Fruit fly (Drosophila melanogaster): ENCODE results near the gene CG31068.

CG31068 gene

DNA sequence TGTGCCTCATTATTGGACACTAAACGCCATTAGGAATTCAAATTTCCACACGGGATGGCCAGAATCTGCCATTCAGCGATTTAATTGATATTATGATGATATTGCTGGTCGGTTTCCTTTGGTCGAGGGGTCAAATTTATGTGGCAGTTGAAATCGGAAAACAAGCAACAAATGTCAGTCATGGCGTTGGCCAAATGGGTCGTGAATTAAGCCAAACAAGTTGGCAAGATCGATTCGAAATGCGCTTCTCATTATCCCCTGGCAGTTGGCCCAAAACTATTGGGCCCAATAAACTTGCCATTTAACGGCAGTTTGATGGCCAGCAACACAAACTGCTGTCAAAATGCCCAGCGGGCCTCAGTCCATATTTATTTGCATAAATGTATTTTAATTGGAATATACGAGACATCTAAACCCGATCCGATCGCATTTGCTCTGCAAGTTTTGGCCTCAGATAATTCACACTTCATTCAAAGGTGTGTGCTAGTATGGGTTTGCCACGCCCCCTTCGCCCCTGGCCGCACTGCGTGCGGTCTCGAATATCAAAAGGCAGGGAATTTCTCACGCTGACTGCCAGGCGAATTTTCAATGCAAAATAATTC, 20.4 kb upstream of the CG31068 start:
- TF ChIP-seq fd96Ca (GFP tag; IDR thresholded peaks at IDR 0.05) (0 out of 3 replicates have a peak, but pooled peaks have one; percentile 18), gl (tag; optimal IDR thresholded peaks at IDR 0.05) (no peak)

DNA sequence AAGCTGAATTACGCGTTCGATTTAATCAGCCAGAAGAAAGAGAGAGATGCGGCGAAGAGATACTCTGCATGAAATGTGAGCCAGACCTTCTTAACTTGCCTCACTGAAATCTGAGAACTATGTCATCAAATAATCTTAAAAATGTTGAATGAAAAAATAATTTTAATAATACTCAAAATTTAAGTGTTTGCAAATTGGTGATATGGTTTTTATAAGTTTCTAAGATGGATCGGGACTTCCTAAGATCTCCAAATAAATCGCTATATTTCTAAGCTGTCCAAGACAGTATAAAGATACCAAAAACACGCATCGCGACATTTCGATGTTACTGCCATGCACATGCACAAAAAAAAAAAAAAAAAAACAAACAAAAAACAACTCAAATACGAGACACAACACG, 18.5 kb upstream of the CG31068 start:
- no peak for TF ChIP-seq Pif1B (GFP tag; optimal IDR thresholded peaks at IDR 0.05)
- peak; percentile 14 for TF ChIP-seq CG14655 (GFP tag; optimal IDR thresholded peaks at IDR 0.05)
- no peak for TF ChIP-seq rn (GFP tag; IDR thresholded peaks at IDR 0.05)
- no peak for TF ChIP-seq Ets98B (GFP tag; IDR thresholded peaks at IDR 0.05)
- TF ChIP-seq CG8301 (tag; optimal IDR thresholded peaks at IDR 0.05): no peak

DNA sequence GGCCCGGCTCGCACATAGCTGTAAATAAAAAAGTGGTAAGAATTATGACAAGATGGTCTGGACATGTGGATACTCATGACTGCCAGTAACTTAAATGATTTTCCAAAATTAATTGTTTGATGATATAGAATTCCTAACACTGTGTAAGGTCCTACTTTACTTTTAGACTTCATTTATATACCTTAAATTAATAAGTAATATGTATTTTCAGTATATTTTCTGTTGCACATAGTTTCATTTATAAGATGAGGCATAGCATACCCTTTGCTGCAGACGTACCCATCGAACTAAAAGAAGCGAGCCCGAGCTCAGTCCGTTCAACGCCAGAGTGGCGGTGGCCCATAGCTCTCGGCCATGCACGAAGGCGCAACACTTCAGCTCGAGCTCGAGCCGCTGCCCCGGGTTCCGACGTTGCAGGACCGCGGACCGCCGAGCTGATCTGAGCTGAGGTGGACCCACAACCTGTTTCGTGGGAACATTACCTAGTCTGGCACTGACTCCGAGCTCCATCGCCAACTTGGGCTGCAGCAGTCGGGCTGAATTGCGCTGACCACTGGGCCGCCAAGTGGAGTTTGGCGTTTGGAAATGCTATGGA, 15.9 kb upstream of the CG31068 start:
- TF ChIP-seq CG10348 (GFP tag; IDR thresholded peaks at IDR 0.05) (no peak), fd96Ca (GFP tag; IDR thresholded peaks at IDR 0.05) (no peak), CG8301 (tag; optimal IDR thresholded peaks at IDR 0.05) (peak; percentile 71), CG8159 (tag; optimal IDR thresholded peaks at IDR 0.05) (peak; percentile 79), EcR (GFP tag; optimal IDR thresholded peaks at IDR 0.05) (peak; percentile 46), rn (GFP tag; IDR thresholded peaks at IDR 0.05) (no peak), CG12605 (GFP tag; IDR thresholded peaks at IDR 0.05) (no peak), gl (tag; optimal IDR thresholded peaks at IDR 0.05) (no peak), D1 (tag; optimal IDR thresholded peaks at IDR 0.05) (peak; percentile 62), CG17806 (tag; optimal IDR thresholded peaks at IDR 0.05) (peak; percentile 77), CG4496 (GFP tag; IDR thresholded peaks at IDR 0.05) (0 out of 3 replicates have a peak, but pooled peaks have one; percentile 55), CG32121 (GFP tag; IDR thresholded peaks at IDR 0.05) (peak; percentile 61), Ets98B (GFP tag; IDR thresholded peaks at IDR 0.05) (no peak), Pif1A (GFP tag; optimal IDR thresholded peaks at IDR 0.05) (peak; percentile 62), Pif1B (GFP tag; optimal IDR thresholded peaks at IDR 0.05) (peak; percentile 47), CG14655 (GFP tag; optimal IDR thresholded peaks at IDR 0.05) (peak; percentile 80), Snoo (tag; optimal IDR thresholded peaks at IDR 0.05) (peak; percentile 68), CG13204 (GFP tag; optimal IDR thresholded peaks at IDR 0.05) (peak; percentile 90), CG9948 (tag; optimal IDR thresholded peaks at IDR 0.05) (peak; percentile 70), CG34367 (tag; optimal IDR thresholded peaks at IDR 0.05) (peak; percentile 63), CG15710 (tag; optimal IDR thresholded peaks at IDR 0.05) (peak; percentile 71)

DNA sequence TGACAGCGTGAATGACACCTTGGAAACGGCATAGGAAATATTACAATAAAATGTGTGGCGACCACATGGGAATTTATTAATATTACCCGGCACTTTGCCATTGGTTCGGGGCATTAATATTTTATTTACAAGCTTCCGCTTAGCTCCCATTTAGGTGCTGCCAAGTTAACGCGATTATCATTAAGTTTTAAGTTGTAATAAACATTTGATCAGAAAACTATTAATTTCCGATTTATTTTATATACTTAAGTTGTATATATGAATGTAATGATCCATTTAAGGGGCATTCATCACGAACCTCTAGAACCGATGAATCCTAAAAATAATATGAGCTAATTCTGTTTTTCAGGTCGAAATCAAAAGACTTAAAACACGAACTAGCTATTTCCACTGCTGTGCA, 15.2 kb upstream of the CG31068 start:
- TF ChIP-seq CG15710 (tag; optimal IDR thresholded peaks at IDR 0.05) (no peak), CG8159 (tag; optimal IDR thresholded peaks at IDR 0.05) (peak; percentile 8)

DNA sequence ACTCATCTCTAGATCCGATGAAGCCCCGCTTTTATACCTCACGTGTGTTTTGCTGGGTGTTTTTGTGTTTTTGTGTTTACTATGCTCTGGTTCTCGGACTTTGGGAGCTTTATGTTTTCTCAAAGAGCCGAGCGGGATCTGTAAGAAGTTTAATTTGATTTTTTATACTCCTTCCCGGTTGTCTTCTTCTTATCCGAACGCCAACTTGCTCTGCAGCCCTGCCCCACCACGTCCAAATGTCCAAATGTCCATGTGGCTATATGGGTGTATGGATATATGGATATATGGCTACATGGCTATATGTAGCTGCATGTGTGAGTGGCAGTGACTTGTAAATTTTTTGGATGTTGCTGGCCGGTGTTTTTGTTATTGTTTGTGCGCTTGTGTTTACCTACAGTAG, 14.7 kb upstream of the CG31068 start:
- TF ChIP-seq CG8159 (tag; optimal IDR thresholded peaks at IDR 0.05) (no peak), EcR (GFP tag; optimal IDR thresholded peaks at IDR 0.05) (peak; percentile 50), CG13204 (GFP tag; optimal IDR thresholded peaks at IDR 0.05) (peak; percentile 36)

DNA sequence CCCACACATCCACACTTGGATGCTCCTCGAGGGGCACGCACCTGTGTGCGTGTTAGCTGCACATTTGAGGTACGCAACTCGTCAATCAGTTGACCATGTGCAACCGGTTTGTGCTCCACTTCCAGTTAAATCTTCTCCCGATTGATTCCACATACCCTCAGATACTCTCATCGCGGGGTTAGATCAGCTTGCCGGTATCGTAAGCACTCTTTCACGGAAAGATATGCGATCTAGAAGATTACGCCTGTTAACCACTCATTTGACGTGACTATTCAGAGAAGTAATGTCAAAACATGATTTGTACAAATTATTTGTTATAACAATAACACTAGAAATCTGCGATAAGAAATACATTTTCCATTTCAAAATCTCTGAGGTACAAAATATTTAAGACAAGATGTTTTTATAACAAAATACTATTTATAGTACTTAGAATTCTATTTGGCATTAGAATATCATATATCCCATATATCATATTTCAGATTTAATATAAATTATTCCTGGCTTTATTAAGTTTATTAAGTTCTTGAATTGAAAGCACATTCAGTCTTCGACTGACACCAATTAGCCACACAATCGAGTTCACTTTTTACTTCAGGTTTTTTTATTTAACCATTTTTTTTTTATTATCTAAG, 12.6 kb upstream of the CG31068 start:
- TF ChIP-seq CG14655 (GFP tag; optimal IDR thresholded peaks at IDR 0.05) (peak; percentile 41), fd96Ca (GFP tag; IDR thresholded peaks at IDR 0.05) (no peak), CG8301 (tag; optimal IDR thresholded peaks at IDR 0.05) (peak; percentile 7)

DNA sequence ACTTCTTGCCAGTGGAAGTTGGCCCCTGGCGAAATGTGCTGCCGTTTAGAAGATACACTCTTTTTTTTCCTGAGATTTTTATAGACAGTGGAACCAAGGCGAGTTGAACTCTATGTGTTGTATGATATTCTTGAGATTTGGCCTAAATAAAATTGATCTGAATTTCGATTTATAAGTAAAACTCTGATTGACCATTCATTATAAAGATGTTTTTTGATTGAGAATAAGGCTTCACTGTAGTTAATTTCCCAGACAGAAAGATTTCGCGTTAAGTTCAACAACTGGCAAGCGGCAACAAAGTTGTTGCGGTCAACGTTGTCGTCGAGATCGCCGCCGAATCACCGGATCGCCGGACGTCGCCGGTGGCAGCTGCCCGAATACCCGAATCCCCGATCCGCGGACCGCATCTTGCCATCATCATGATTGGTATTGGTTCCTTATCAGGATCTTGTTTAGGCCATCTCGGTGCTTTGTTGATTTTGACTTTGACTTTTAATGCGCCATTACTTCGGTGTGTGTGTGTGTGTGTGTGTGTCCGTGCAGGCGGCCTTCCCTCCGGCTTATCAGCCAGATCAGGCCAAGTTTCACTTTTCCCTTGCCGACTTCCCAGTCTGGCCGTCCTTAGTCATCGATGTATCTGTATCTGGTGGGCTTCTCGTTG, 11.4 kb upstream of the CG31068 start:
- TF ChIP-seq Snoo (tag; optimal IDR thresholded peaks at IDR 0.05) (peak; percentile 20), D1 (tag; optimal IDR thresholded peaks at IDR 0.05) (no peak), CG9948 (tag; optimal IDR thresholded peaks at IDR 0.05) (peak; percentile 37), CG15710 (tag; optimal IDR thresholded peaks at IDR 0.05) (peak; percentile 72), CG32121 (GFP tag; IDR thresholded peaks at IDR 0.05) (no peak), CG34367 (tag; optimal IDR thresholded peaks at IDR 0.05) (peak; percentile 48), Pif1A (GFP tag; optimal IDR thresholded peaks at IDR 0.05) (peak; percentile 39), fd96Ca (GFP tag; IDR thresholded peaks at IDR 0.05) (no peak), CG8301 (tag; optimal IDR thresholded peaks at IDR 0.05) (no peak), CG14655 (GFP tag; optimal IDR thresholded peaks at IDR 0.05) (no peak), Ets98B (GFP tag; IDR thresholded peaks at IDR 0.05) (no peak), Pif1B (GFP tag; optimal IDR thresholded peaks at IDR 0.05) (no peak), CG10348 (GFP tag; IDR thresholded peaks at IDR 0.05) (no peak), EcR (GFP tag; optimal IDR thresholded peaks at IDR 0.05) (peak; percentile 52), CG13204 (GFP tag; optimal IDR thresholded peaks at IDR 0.05) (no peak), CG4496 (GFP tag; IDR thresholded peaks at IDR 0.05) (no peak), CG17806 (tag; optimal IDR thresholded peaks at IDR 0.05) (peak; percentile 59), CG12605 (GFP tag; IDR thresholded peaks at IDR 0.05) (no peak), rn (GFP tag; IDR thresholded peaks at IDR 0.05) (no peak), CG8159 (tag; optimal IDR thresholded peaks at IDR 0.05) (peak; percentile 71), gl (tag; optimal IDR thresholded peaks at IDR 0.05) (peak; percentile 28)

Measured in whole organism, pupa.